Worm (Caenorhabditis elegans) whole organism, L3 larva: ENCODE data around the gene T19D12.10.

Experiments
- aly-2 ChIP-seq: fragments of 150-350 bp; optimal IDR thresholded peaks from 2 replicates; lab custom pipeline; 2014; ENCODE audit warnings: missing biosample characterization, missing genetic modification characterization
- fkh-10 ChIP-seq: sonication (generic microtip); optimal IDR thresholded peaks from 2 replicates; lab custom pipeline; 2017; ENCODE audit warnings: missing biosample characterization, missing genetic modification reagents, missing genetic modification characterization
- nhr-237 ChIP-seq: fragments of 150-350 bp; optimal IDR thresholded peaks from 2 replicates; lab custom pipeline; 2014; ENCODE audit warnings: missing biosample characterization, missing genetic modification characterization
- nhr-28 ChIP-seq: fragments of 150-350 bp; optimal IDR thresholded peaks from 2 replicates; lab custom pipeline; 2014; ENCODE audit warnings: missing biosample characterization, missing genetic modification characterization
- pqm-1 ChIP-seq: fragments of 150-350 bp; optimal IDR thresholded peaks from 2 replicates; lab custom pipeline; 2017; ENCODE audit warnings: missing biosample characterization, missing genetic modification characterization, inconsistent platforms
- skn-1 ChIP-seq: fragments of 150-350 bp; optimal IDR thresholded peaks from 2 replicates; lab custom pipeline; 2014; ENCODE audit warnings: missing biosample characterization, missing genetic modification characterization

ce11 chrII:6630811-6631210 lies 27.9 kb downstream of the T19D12.10 start, which contains the start of gene T19D12.4:
- TF ChIP-seq pqm-1 (tag; lab: Kevin White, UChicago): peak; percentile 28
- no peak for TF ChIP-seq fkh-10 (GFP tag; lab: Kevin White, UChicago)
- TF ChIP-seq nhr-28: no peak
- no peak for TF ChIP-seq skn-1 (tag; lab: Kevin White, UChicago)
- TF ChIP-seq nhr-237 (tag; lab: Kevin White, UChicago): no peak
- TF ChIP-seq aly-2 (tag; lab: Kevin White, UChicago): no peak
